Fruit fly (Drosophila melanogaster): Measurements from ENCODE around the gene fipi.

Gene fipi

DNA sequence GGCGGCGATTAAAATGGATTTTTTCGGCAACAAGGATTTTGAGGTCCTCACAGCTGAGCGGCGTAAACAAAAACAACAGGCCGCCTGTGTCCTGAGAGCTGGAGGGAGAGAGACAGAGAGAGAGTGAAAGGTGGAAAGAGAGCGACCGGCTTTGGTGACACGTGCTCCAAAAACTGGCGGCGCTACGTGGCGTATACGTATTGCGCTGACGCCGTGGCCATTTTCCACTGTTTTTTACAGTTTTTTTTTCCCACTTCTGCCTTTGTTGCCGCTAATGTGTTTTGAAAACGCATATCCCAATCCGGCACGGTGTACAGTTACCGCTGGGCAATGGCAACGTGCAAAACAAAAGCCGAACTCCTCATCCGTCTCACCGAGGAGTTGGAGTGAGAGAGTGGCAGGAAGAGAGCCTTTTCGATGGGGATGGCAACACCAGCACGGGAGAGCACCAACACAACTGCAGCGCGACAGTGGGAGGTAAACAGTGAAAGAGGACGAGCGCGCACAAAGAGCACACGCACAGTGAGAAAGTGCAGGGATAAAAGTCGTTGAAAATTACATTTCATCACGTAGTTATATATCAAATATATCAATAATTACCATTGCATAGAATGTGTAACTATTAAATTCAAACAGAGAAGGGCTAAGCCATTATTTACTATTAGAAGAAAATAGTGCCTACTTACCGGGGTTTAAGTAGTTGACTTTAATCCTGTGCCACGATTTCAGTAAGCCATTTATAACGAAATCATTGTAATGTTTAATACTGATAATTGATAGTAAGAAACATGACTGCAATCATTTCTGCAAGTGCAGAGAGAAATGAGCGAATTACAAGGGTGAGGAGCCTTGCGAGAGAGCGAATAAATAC lies 26.8 kb upstream of the fipi start (continued):
- no peak for TF ChIP-seq odd (GFP tag; optimal IDR thresholded peaks at IDR 0.05)
- TF ChIP-seq tio (GFP tag; optimal IDR thresholded peaks at IDR 0.05): peak; percentile 69
- no peak for TF ChIP-seq CG17385 (GFP tag; optimal IDR thresholded peaks at IDR 0.05)
- peak; percentile 17; the same call in 1 of the 2 replicates for TF ChIP-seq Rfx (GFP tag; IDR thresholded peaks at IDR 0.05)
- TF ChIP-seq CG34422 (GFP tag; IDR thresholded peaks at IDR 0.05): no peak
- no peak; the same call in 1 of the 2 replicates for TF ChIP-seq ara (GFP tag; IDR thresholded peaks at IDR 0.05)
- TF ChIP-seq hkb (optimal IDR thresholded peaks at IDR 0.05): no peak
- TF ChIP-seq hkb (GFP tag; IDR thresholded peaks at IDR 0.05): peak; percentile 6
- no peak for TF ChIP-seq CG13123 (GFP tag; optimal IDR thresholded peaks at IDR 0.05)
- TF ChIP-seq ato (GFP tag; IDR thresholded peaks at IDR 0.05; ENCODE audit: partially characterized antibody): no peak
- TF ChIP-seq CG6813 (GFP tag; optimal IDR thresholded peaks at IDR 0.05): peak; percentile 44
- TF ChIP-seq tll (GFP tag; optimal IDR thresholded peaks at IDR 0.05): peak; percentile 34 to 60
- TF ChIP-seq bsh (GFP tag; optimal IDR thresholded peaks at IDR 0.05): peak; percentile 52 to 68
- TF ChIP-seq Sox102F (GFP tag; optimal IDR thresholded peaks at IDR 0.05): peak; percentile 52
- TF ChIP-seq CG12155 (GFP tag; optimal IDR thresholded peaks at IDR 0.05): peak; percentile 8
- TF ChIP-seq CG17829 (tag; optimal IDR thresholded peaks at IDR 0.05): peak; percentile 63
- peak; percentile 93 for TF ChIP-seq zf30C (GFP tag; optimal IDR thresholded peaks at IDR 0.05)
- TF ChIP-seq CG12071 (GFP tag; optimal IDR thresholded peaks at IDR 0.05): peak; percentile 16
- TF ChIP-seq ems (GFP tag; optimal IDR thresholded peaks at IDR 0.05): peak; percentile 40
- TF ChIP-seq crol (GFP tag; IDR thresholded peaks at IDR 0.05): peak; percentile 47
- peak; percentile 38 for TF ChIP-seq tgo (GFP tag; IDR thresholded peaks at IDR 0.05)
- TF ChIP-seq fu2 (GFP tag; optimal IDR thresholded peaks at IDR 0.05): peak; percentile 25
- peak; percentile 35 for TF ChIP-seq pros (GFP tag; optimal IDR thresholded peaks at IDR 0.05)
- TF ChIP-seq Ets65A (GFP tag): peak; percentile 92
- TF ChIP-seq sens-2 (GFP tag; IDR thresholded peaks at IDR 0.05): no peak
- TF ChIP-seq Sry-β (GFP tag; optimal IDR thresholded peaks at IDR 0.05): no peak
- TF ChIP-seq CG4617 (GFP tag; optimal IDR thresholded peaks at IDR 0.05; ENCODE audit: borderline replicate concordance): peak; percentile 25
- peak; percentile 13 for TF ChIP-seq CG10147 (GFP tag; optimal IDR thresholded peaks at IDR 0.05)
- TF ChIP-seq CG16863 (GFP tag; optimal IDR thresholded peaks at IDR 0.05): peak; percentile 53
- peak; percentile 58; the same call in 1 of the 3 replicates for TF ChIP-seq CG7357 (GFP tag; IDR thresholded peaks at IDR 0.05)
- peak; percentile 2 for TF ChIP-seq Blimp-1 (GFP tag; optimal IDR thresholded peaks at IDR 0.05)
- TF ChIP-seq CG8924 (tag; optimal IDR thresholded peaks at IDR 0.05): peak; percentile 80
- no peak for TF ChIP-seq CG10321 (GFP tag; IDR thresholded peaks at IDR 0.05)
- no peak for TF ChIP-seq nau (GFP tag; optimal IDR thresholded peaks at IDR 0.05)
- peak; percentile 42; the same call in 1 of the 2 replicates for TF ChIP-seq NFAT (GFP tag; IDR thresholded peaks at IDR 0.05)
- TF ChIP-seq CG30431 (GFP tag; optimal IDR thresholded peaks at IDR 0.05): peak; percentile 26
- TF ChIP-seq pnt (GFP tag; optimal IDR thresholded peaks at IDR 0.05): peak; percentile 30
- TF ChIP-seq grau (tag; optimal IDR thresholded peaks at IDR 0.05): peak; percentile 61
- peak in 1 of 2 experiments; percentile 60 for TF ChIP-seq Hr51 (GFP tag; optimal IDR thresholded peaks at IDR 0.05)
- peak; percentile 31 for TF ChIP-seq CG30020 (tag; optimal IDR thresholded peaks at IDR 0.05)
- TF ChIP-seq fd96Cb (tag; optimal IDR thresholded peaks at IDR 0.05): peak; percentile 20
- TF ChIP-seq CG12659 (GFP tag; optimal IDR thresholded peaks at IDR 0.05): peak; percentile 64
- peak; percentile 27 for TF ChIP-seq ewg (GFP tag; optimal IDR thresholded peaks at IDR 0.05)
- no peak for TF ChIP-seq Bteb2 (GFP tag; optimal IDR thresholded peaks at IDR 0.05)
- TF ChIP-seq lola (GFP tag; optimal IDR thresholded peaks at IDR 0.05): peak in 1 of 3 experiments; percentile 73
- TF ChIP-seq az2 (GFP tag; optimal IDR thresholded peaks at IDR 0.05): peak; percentile 66
- TF ChIP-seq CG2889 (GFP tag; IDR thresholded peaks at IDR 0.05): 0 out of 3 replicates have a peak, but pooled peaks have one; percentile 4
